Fruit fly (Drosophila melanogaster): ENCODE data around the gene Cpr92A.

Gene Cpr92A

DNA sequence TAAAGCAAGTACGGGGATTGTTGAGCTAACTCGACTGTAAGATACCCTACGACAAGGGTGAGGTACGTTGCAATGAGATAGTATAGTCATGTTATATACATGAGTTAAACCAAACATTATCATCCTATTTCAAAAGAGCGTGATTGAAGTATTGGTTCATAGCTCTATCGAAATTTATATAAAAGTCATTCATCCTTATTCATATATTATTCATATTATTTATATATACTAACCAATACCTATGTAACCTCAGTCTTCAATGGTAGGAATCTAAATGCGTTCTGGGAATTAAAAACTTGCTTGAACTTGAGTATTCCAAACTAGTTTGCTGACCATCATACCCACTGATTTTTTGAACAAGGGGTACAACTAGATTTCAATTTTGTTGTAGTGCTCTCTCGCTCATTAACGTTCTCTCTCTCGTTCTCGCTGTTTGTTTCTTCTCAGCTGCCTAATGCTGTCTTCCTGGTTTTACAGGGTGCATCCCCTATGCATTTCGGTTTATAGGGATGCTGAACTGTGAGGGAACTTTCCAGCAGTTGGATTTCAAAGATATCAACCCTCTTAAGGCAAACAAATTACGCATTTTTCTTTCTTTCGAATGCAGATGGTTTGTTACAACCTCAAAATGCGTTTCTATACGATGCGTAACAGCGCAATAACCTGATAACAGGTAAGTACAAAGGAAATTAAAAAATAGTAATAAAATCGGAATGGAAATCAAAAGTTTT lies 29.2 kb upstream of the Cpr92A start:
- TF ChIP-seq EcR (GFP tag; optimal IDR thresholded peaks at IDR 0.05) (no peak), Dll (optimal IDR thresholded peaks at IDR 0.05) (no peak), usp (GFP tag; optimal IDR thresholded peaks at IDR 0.05) (no peak), psq (optimal IDR thresholded peaks at IDR 0.05) (no peak), CG8478 (optimal IDR thresholded peaks at IDR 0.05) (no peak), pan (optimal IDR thresholded peaks at IDR 0.05) (no peak)

DNA sequence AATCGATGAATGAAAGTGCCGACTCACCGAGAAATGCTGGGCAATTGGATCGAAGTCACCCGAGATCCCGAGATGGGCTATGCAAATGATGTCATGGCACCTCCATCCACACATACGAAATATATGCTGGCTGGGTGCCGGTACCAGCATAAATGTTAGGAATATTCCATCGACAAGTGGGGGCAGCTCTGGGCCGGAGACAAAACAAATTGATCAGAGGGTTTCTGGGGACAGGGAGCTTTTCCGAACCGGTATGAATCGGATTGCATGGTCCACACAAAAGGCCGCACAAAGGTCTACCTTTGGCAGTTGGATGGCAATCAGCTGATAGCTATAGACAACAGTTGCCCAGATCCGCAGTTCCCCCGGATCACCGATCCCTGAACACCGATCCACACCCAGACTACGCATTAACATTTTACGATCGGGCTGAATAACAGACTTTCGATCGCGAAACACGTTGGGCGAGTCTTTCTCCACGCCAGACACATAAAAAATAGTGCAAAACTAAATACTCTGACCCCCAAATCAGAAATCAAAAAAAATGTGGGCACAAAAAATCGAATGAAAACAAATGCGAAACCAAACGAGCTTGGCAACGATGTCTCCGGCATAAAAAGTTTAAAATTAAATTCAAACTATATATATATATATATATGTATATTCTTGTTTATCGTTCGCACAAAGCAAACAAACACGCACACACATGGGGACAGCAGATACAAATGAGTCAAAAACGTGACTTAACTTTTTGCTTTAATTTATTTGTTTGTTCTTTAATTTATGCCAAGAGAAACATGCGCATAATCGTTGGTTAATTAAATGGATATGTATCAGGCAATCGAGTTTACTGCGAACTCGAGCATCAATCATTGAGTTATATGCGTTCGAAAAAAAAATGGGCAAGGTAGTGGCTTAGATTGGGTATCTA lies 26.8 kb upstream of the Cpr92A start:
- TF ChIP-seq EcR (GFP tag; optimal IDR thresholded peaks at IDR 0.05) (no peak), psq (optimal IDR thresholded peaks at IDR 0.05) (no peak), usp (GFP tag; optimal IDR thresholded peaks at IDR 0.05) (no peak), pan (optimal IDR thresholded peaks at IDR 0.05) (no peak), Dll (optimal IDR thresholded peaks at IDR 0.05) (no peak), CG8478 (optimal IDR thresholded peaks at IDR 0.05) (no peak)

DNA sequence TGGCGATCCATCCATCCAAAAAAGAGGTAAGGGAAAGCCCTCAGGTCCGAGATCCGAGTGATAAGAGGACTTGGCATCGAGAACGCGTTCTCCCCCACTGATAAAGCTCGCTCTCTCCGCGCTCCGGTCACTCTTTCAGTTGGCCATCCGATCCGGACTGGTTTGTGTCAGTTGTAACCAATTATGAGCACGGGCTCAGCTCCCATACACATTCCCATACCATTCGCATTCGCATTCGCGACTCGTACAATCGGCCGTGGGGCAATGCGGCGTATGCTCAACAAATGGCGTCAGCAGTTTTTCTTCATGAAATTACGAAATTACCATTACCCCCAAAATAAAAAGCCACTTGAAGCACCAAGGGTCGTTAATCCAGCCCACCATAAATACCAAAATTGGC lies 25.7 kb upstream of the Cpr92A start:
- TF ChIP-seq pan (optimal IDR thresholded peaks at IDR 0.05) (no peak), psq (optimal IDR thresholded peaks at IDR 0.05) (no peak), EcR (GFP tag; optimal IDR thresholded peaks at IDR 0.05) (no peak), CG8478 (optimal IDR thresholded peaks at IDR 0.05) (no peak), Dll (optimal IDR thresholded peaks at IDR 0.05) (no peak), usp (GFP tag; optimal IDR thresholded peaks at IDR 0.05) (no peak)

DNA sequence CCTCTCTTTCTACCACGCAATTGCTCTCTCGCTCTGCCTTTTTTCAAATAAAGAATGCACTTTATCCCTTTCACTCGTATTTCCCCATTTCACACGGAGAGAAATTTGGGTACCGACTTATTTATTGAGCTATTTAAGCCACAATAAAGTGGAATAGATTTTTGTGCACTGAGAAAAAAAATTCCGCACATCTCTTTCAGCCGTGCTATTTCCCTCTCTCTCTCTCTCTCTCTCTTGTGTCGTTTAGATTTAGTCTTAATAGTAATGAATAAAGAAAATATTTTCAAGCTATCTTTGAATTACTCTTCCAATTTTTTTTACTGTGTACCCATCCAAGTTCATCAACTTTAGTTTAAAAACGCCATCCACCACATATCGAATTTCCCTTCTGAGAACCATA lies 24.9 kb upstream of the Cpr92A start:
- TF ChIP-seq Dll (optimal IDR thresholded peaks at IDR 0.05) (no peak), psq (optimal IDR thresholded peaks at IDR 0.05) (no peak), pan (optimal IDR thresholded peaks at IDR 0.05) (no peak), usp (GFP tag; optimal IDR thresholded peaks at IDR 0.05) (no peak), CG8478 (optimal IDR thresholded peaks at IDR 0.05) (no peak), EcR (GFP tag; optimal IDR thresholded peaks at IDR 0.05) (no peak)

DNA sequence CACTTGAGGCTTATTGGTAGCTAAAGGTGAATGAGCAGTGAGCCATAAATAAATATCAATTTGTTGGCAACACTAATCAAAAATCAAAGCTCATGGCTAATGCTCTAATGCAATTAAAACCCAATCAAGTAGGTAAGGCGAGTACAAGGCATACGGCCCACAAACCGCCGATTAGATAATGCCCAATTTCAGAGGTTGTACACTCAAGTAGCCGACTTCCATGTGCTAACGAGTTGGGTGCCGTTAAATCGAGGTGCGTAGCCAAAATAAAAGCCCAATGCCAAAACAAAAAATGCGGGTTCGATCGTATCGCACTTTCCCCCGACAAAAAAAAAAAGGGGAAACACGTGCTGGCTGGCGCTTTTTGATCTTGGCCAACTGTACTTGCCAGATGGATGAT lies 23.2 kb upstream of the Cpr92A start:
- no peak for TF ChIP-seq usp (GFP tag; optimal IDR thresholded peaks at IDR 0.05)
- no peak for TF ChIP-seq EcR (GFP tag; optimal IDR thresholded peaks at IDR 0.05)
- no peak for TF ChIP-seq Dll (optimal IDR thresholded peaks at IDR 0.05)
- TF ChIP-seq CG8478 (optimal IDR thresholded peaks at IDR 0.05) = no peak
- TF ChIP-seq psq (optimal IDR thresholded peaks at IDR 0.05) = no peak
- no peak for TF ChIP-seq pan (optimal IDR thresholded peaks at IDR 0.05)

DNA sequence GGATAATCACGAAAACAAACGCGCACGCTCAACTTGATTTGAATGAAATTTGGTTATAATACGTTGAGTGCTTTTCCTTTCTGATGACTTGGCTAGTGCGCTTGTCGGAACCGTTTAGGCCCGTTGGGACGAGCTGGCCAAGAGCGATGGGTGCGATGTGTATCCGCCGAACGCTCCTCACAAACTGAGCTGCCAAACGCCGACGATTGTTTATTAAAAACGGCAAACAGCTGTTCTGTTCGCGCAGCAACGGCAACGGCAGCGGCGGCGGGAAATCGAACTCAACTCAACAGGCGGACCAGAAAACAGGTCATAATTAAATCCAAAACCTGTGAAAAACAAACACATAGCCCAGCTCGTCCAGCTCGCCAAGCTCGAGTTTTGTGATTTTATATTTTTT lies 22.2 kb upstream of the Cpr92A start:
- TF ChIP-seq EcR (GFP tag; optimal IDR thresholded peaks at IDR 0.05) (no peak), Dll (optimal IDR thresholded peaks at IDR 0.05) (no peak), CG8478 (optimal IDR thresholded peaks at IDR 0.05) (no peak), usp (GFP tag; optimal IDR thresholded peaks at IDR 0.05) (no peak), psq (optimal IDR thresholded peaks at IDR 0.05) (no peak)

DNA sequence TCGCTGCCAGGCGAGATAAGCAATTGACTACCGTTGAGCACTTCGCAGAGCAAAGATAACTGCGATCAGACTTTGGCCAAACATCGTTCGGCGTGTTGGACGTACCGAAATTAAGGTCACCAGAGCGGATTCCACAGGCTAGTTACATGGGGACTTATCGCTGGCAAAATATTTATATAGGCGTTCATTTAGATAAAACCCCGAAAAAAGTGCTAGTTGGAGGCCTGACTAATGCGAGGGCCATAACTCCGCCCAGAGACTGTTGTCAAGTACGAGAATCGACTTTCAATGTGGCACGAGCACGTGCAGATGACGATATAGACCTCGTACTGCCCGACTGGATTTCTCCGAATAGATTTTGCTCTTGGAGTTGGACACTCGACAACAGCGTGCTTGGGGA lies 21.2 kb upstream of the Cpr92A start:
- TF ChIP-seq EcR (GFP tag; optimal IDR thresholded peaks at IDR 0.05) (no peak), CG8478 (optimal IDR thresholded peaks at IDR 0.05) (no peak), usp (GFP tag; optimal IDR thresholded peaks at IDR 0.05) (no peak), pan (optimal IDR thresholded peaks at IDR 0.05) (no peak), Dll (optimal IDR thresholded peaks at IDR 0.05) (no peak), psq (optimal IDR thresholded peaks at IDR 0.05) (no peak)

DNA sequence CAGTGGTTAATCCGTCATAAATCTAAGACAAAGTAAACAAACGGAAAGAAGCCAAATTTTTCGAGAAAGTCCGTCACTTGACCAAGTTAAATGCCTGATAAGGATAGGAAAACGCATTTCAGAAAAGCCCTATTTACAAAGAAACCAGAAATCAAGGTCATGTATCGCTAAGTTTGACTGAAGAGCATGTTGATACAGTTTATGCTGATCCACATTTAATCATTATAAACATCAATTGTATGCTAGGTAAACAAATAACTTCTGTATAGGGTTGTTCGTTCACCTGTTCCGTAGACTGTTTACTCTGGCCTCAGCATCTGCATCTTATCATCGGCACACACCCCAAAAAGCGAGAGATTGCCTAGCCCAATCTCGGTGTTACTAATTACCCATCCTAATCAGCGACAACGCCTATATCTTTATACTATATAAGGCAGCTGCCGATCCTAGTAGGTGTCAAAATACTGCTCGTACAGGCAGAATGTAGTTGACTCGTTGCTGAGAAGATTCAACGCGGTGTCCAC lies 14.2 kb upstream of the Cpr92A start, which contains the start of gene CG16727:
TSS of gene CG16727 (plus strand) at position 474 of the 524 bp plus-strand sequence.
- TF ChIP-seq pan (optimal IDR thresholded peaks at IDR 0.05) (no peak), EcR (GFP tag; optimal IDR thresholded peaks at IDR 0.05) (no peak), Dll (optimal IDR thresholded peaks at IDR 0.05) (no peak), usp (GFP tag; optimal IDR thresholded peaks at IDR 0.05) (no peak), psq (optimal IDR thresholded peaks at IDR 0.05) (no peak), CG8478 (optimal IDR thresholded peaks at IDR 0.05) (no peak)

DNA sequence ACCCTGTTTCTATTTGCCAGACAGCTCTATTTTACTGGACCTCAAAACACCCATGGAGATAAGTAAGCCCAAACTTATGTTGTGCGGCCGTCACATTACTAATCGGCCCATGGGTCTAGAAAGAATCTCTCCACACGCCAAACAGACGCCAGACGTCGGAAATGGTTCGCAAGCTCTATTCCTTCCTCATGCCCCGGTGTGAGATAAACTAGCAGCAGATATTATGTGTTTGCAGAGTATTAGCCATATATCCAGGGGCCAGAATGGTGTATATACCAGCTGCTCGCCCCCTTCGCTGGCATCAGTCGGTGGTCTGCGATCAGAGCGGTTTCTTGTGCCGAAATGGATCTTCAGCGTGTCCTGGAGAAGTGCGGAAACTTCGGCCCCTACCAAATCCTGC lies 11.2 kb upstream of the Cpr92A start, which contains the start of gene CG17752:
TSS of gene CG17752 (plus strand) at position 301 of the 400 bp plus-strand sequence.
- no peak for TF ChIP-seq psq (optimal IDR thresholded peaks at IDR 0.05)
- TF ChIP-seq CG8478 (optimal IDR thresholded peaks at IDR 0.05) = no peak
- TF ChIP-seq EcR (GFP tag; optimal IDR thresholded peaks at IDR 0.05) = no peak
- TF ChIP-seq pan (optimal IDR thresholded peaks at IDR 0.05) = no peak
- no peak for TF ChIP-seq Dll (optimal IDR thresholded peaks at IDR 0.05)
- no peak for TF ChIP-seq usp (GFP tag; optimal IDR thresholded peaks at IDR 0.05)

DNA sequence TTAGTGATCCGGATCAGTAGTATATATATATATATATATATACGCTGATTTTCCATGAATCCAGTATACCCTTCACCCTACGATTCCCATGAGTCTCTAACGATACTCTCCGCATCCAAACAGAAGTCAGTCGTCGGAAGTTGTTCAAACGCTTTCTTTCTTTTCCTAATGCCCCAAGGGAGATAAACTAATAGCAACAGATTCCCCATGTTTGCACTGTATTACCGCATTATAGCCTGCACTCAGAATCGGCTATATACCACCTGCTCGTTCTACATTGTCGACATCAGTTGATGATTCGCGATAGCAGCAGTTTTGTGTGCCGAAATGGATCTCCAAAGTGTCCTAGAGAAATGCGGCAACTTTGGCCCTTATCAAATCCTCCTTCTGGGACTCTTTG lies 8.2 kb upstream of the Cpr92A start, which contains the start of gene CG17751:
TSS of gene CG17751 (plus strand) at position 301 of the 400 bp plus-strand sequence.
- no peak for TF ChIP-seq Dll (optimal IDR thresholded peaks at IDR 0.05)
- no peak for TF ChIP-seq pan (optimal IDR thresholded peaks at IDR 0.05)
- TF ChIP-seq CG8478 (optimal IDR thresholded peaks at IDR 0.05) = no peak
- no peak for TF ChIP-seq psq (optimal IDR thresholded peaks at IDR 0.05)
- no peak for TF ChIP-seq usp (GFP tag; optimal IDR thresholded peaks at IDR 0.05)
- TF ChIP-seq EcR (GFP tag; optimal IDR thresholded peaks at IDR 0.05) = no peak

DNA sequence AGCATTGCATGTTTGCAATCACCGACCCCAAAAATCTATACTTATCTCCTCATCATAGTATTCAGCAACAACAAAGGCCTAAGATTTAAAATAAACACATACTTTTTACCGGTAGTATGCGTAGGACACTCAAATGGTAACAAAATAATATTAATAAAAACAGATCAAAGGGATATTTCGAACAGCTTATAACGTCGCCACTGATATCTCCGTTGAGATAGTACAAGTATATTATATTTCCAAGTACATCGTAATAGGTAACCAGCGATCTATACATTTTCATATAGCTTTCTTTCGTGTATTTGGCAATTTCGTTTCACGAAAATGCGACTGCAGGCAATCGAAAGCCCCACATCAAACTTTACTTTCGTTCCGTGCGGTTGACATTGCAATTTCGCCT lies 4.2 kb upstream of the Cpr92A start, which contains the start of gene CG7342:
TSS of gene CG7342 (plus strand) at position 380 of the 400 bp plus-strand sequence.
- TF ChIP-seq EcR (GFP tag; optimal IDR thresholded peaks at IDR 0.05) = no peak
- no peak for TF ChIP-seq pan (optimal IDR thresholded peaks at IDR 0.05)
- TF ChIP-seq CG8478 (optimal IDR thresholded peaks at IDR 0.05) = no peak
- no peak for TF ChIP-seq psq (optimal IDR thresholded peaks at IDR 0.05)
- TF ChIP-seq Dll (optimal IDR thresholded peaks at IDR 0.05) = no peak
- no peak for TF ChIP-seq usp (GFP tag; optimal IDR thresholded peaks at IDR 0.05)
